Fruit fly (Drosophila melanogaster) whole organism, embryonic: ENCODE measurements around the gene plum.
A peak's percentile ranks its signal among the peaks of the same experiment; 100 is the strongest.

Experiments used
- Asciz ChIP-seq: fragments of 200-800 bp; sonication (Bioruptor generic); optimal IDR thresholded peaks from 2 replicates; lab custom pipeline; 2017; ENCODE audit warnings: missing biosample characterization, mild to moderate bottlenecking, missing genetic modification characterization, missing genetic modification reagents
- Awh ChIP-seq: fragments of 200-800 bp; sonication (Bioruptor generic); IDR thresholded peaks from 2 replicates; pipeline ENCODE4, ENCODE4 v1.3.6; 2022; ENCODE audit warnings: missing biosample characterization, missing genetic modification characterization
- CG1024 ChIP-seq: fragments of 200-800 bp; sonication (Bioruptor generic); IDR thresholded peaks from 2 replicates; pipeline ENCODE4 v1.3.6; 2022; ENCODE audit warnings: missing biosample characterization, missing genetic modification characterization
- CG10431 ChIP-seq: fragments of 200-800 bp; sonication (Bioruptor generic); optimal IDR thresholded peaks from 3 replicates; lab custom pipeline; 2018; ENCODE audit warnings: missing biosample characterization, mild to moderate bottlenecking, missing genetic modification characterization
- CG10462 ChIP-seq: fragments of 200-800 bp; sonication (Bioruptor generic); optimal IDR thresholded peaks from 2 replicates; lab custom pipeline; 2016; ENCODE audit warnings: missing biosample characterization, missing genetic modification characterization
- CG11398 ChIP-seq: fragments of 200-800 bp; sonication (Bioruptor generic); optimal IDR thresholded peaks from 2 replicates; lab custom pipeline; 2016; ENCODE audit warnings: missing biosample characterization, missing genetic modification characterization
- CG11456 ChIP-seq: fragments of 200-800 bp; sonication (Bioruptor generic); IDR thresholded peaks from 3 replicates; pipeline ENCODE4 v1.3.6; 2022; ENCODE audit warnings: missing biosample characterization, missing genetic modification characterization
- CG12155 ChIP-seq: fragments of 200-800 bp; sonication (Bioruptor generic); optimal IDR thresholded peaks from 3 replicates; lab custom pipeline; 2016; ENCODE audit warnings: missing biosample characterization, missing genetic modification characterization
- CG15073 ChIP-seq: fragments of 200-800 bp; sonication (Bioruptor generic); optimal IDR thresholded peaks from 2 replicates; lab custom pipeline; 2016; ENCODE audit warnings: missing biosample characterization, missing genetic modification characterization
- CG15696 ChIP-seq: fragments of 200-800 bp; sonication (Bioruptor generic); optimal IDR thresholded peaks from 2 replicates; lab custom pipeline; 2019; ENCODE audit warnings: missing biosample characterization, mild to moderate bottlenecking, missing genetic modification characterization, moderate library complexity
- CG17802 ChIP-seq: fragments of 200-800 bp; sonication (Bioruptor generic); optimal IDR thresholded peaks from 2 replicates; lab custom pipeline; 2018; ENCODE audit warnings: missing biosample characterization, mild to moderate bottlenecking, missing genetic modification characterization, moderate library complexity
- CG17912 ChIP-seq: fragments of 200-800 bp; sonication (Bioruptor generic); optimal IDR thresholded peaks from 2 replicates; lab custom pipeline; 2018; ENCODE audit warnings: missing biosample characterization, mild to moderate bottlenecking, missing genetic modification characterization
- CG2129 ChIP-seq: fragments of 200-800 bp; sonication (Bioruptor generic); IDR thresholded peaks from 2 replicates; pipeline ENCODE4 v1.3.6; 2022; ENCODE audit warnings: missing biosample characterization, missing genetic modification characterization; ENCODE audit not compliant: partially characterized antibody
- CG2889 ChIP-seq: fragments of 200-800 bp; sonication (Bioruptor generic); IDR thresholded peaks from 3 replicates; pipeline ENCODE4 v1.3.6; 2022; ENCODE audit warnings: missing biosample characterization, missing genetic modification characterization
- CG32767 ChIP-seq: fragments of 200-800 bp; sonication (Bioruptor generic); IDR thresholded peaks from 2 replicates; pipeline ENCODE4 v1.3.6; 2022; ENCODE audit warnings: missing biosample characterization, missing genetic modification characterization
- CG34376 ChIP-seq: fragments of 200-800 bp; sonication (Bioruptor generic); optimal IDR thresholded peaks from 2 replicates; lab custom pipeline; 2018; ENCODE audit warnings: missing biosample characterization, mild to moderate bottlenecking, missing genetic modification characterization
- CG3995 ChIP-seq: fragments of 200-800 bp; sonication (Bioruptor generic); optimal IDR thresholded peaks from 3 replicates; lab custom pipeline; 2016; ENCODE audit warnings: missing biosample characterization, missing genetic modification characterization
- CG43689 ChIP-seq: fragments of 200-800 bp; sonication (Bioruptor generic); IDR thresholded peaks from 2 replicates; pipeline ENCODE4 v1.3.6; 2022; ENCODE audit warnings: missing biosample characterization, missing genetic modification characterization
- CG4617 ChIP-seq: fragments of 200-800 bp; sonication (Bioruptor generic); optimal IDR thresholded peaks from 3 replicates; lab custom pipeline; 2016; ENCODE audit warnings: missing biosample characterization, missing genetic modification characterization, borderline replicate concordance
- CG7357 ChIP-seq: fragments of 200-800 bp; sonication (Bioruptor generic); IDR thresholded peaks from 3 replicates; pipeline ENCODE4 v1.3.6; 2022; ENCODE audit warnings: missing biosample characterization, missing genetic modification characterization
- CG7745 ChIP-seq: fragments of 200-800 bp; sonication (Bioruptor generic); optimal IDR thresholded peaks from 2 replicates; lab custom pipeline; 2018; ENCODE audit warnings: missing biosample characterization, mild to moderate bottlenecking, missing genetic modification characterization, moderate library complexity
- CG9817 ChIP-seq: fragments of 200-800 bp; sonication (Bioruptor generic); optimal IDR thresholded peaks from 2 replicates; lab custom pipeline; 2018; ENCODE audit warnings: missing biosample characterization, mild to moderate bottlenecking, missing genetic modification characterization, moderate library complexity
- CkIIα-i1 ChIP-seq: fragments of 200-800 bp; sonication (Bioruptor generic); IDR thresholded peaks from 2 replicates; pipeline ENCODE4 v1.3.6; 2022; ENCODE audit warnings: missing biosample characterization, missing genetic modification characterization
- Dad ChIP-seq: fragments of 200-800 bp; sonication (Bioruptor generic); optimal IDR thresholded peaks from 3 replicates; lab custom pipeline; 2016; ENCODE audit warnings: missing biosample characterization, missing genetic modification characterization
- Dll ChIP-seq: fragments of 200-800 bp; sonication (Bioruptor generic); IDR thresholded peaks from 4 replicates; pipeline ENCODE4 v1.3.6; 2022; ENCODE audit warnings: missing biosample characterization, missing genetic modification characterization; ENCODE audit not compliant: partially characterized antibody
- ERR ChIP-seq: fragments of 200-800 bp; sonication (Bioruptor generic); optimal IDR thresholded peaks from 2 replicates; lab custom pipeline; 2016; ENCODE audit warnings: missing biosample characterization, missing genetic modification characterization
- HLH4C ChIP-seq: fragments of 200-800 bp; sonication (Bioruptor generic); IDR thresholded peaks from 3 replicates; pipeline ENCODE4 v1.3.6; 2022; ENCODE audit warnings: missing biosample characterization, missing genetic modification characterization; ENCODE audit not compliant: partially characterized antibody
- Jarid2 ChIP-seq: fragments of 200-800 bp; sonication (Bioruptor generic); optimal IDR thresholded peaks from 3 replicates; lab custom pipeline; 2017; ENCODE audit warnings: mild to moderate bottlenecking, missing biosample characterization, missing genetic modification reagents, missing genetic modification characterization
- Max ChIP-seq: fragments of 200-800 bp; sonication (Bioruptor generic); optimal IDR thresholded peaks from 2 replicates; lab custom pipeline; 2016; ENCODE audit warnings: missing biosample characterization, mild to moderate bottlenecking, missing genetic modification characterization
- NC2α ChIP-seq: fragments of 200-800 bp; sonication (Bioruptor generic); optimal IDR thresholded peaks from 2 replicates; lab custom pipeline; 2016; ENCODE audit warnings: missing biosample characterization, missing genetic modification characterization
- Opbp ChIP-seq: fragments of 200-800 bp; sonication (Bioruptor generic); IDR thresholded peaks from 3 replicates; pipeline ENCODE4 v1.3.6; 2022; ENCODE audit warnings: missing biosample characterization, missing genetic modification characterization; ENCODE audit not compliant: partially characterized antibody
- PHDP ChIP-seq: fragments of 200-800 bp; sonication (Bioruptor generic); optimal IDR thresholded peaks from 3 replicates; lab custom pipeline; 2018; ENCODE audit warnings: missing biosample characterization, mild to moderate bottlenecking, missing genetic modification characterization, moderate library complexity
- Pdp1 ChIP-seq, 2 experiments: fragments of 200-800 bp; sonication (Bioruptor generic); optimal IDR thresholded peaks; 3 replicates each; lab custom pipeline; 2016; ENCODE audit warnings: missing biosample characterization in 2 of 2, missing genetic modification characterization in 2 of 2, mild to moderate bottlenecking in 1 of 2, moderate library complexity in 1 of 2
- Taf1 ChIP-seq: fragments of 200-800 bp; sonication (Bioruptor generic); IDR thresholded peaks from 2 replicates; pipeline ENCODE4 v1.3.6; 2022; ENCODE audit warnings: missing biosample characterization, missing genetic modification characterization
- bcd ChIP-seq: fragments of 200-800 bp; sonication (Bioruptor generic); optimal IDR thresholded peaks from 2 replicates; lab custom pipeline; 2017; ENCODE audit warnings: missing biosample characterization, mild to moderate bottlenecking, missing genetic modification characterization
- bigmax ChIP-seq: fragments of 200-800 bp; sonication (Bioruptor generic); optimal IDR thresholded peaks from 2 replicates; lab custom pipeline; 2018; ENCODE audit warnings: missing biosample characterization, mild to moderate bottlenecking, missing genetic modification characterization
- chif ChIP-seq, 2 experiments: fragments of 200-800 bp; sonication (Bioruptor generic); optimal IDR thresholded peaks; 3 replicates each; lab custom pipeline; 2016; ENCODE audit warnings: missing biosample characterization in 2 of 2, missing genetic modification characterization in 2 of 2
- ci ChIP-seq: fragments of 200-800 bp; sonication (Bioruptor generic); IDR thresholded peaks from 3 replicates; pipeline ENCODE4 v1.3.6; 2022; ENCODE audit warnings: missing biosample characterization, missing genetic modification characterization
- fu2 ChIP-seq: fragments of 200-800 bp; sonication (Bioruptor generic); optimal IDR thresholded peaks from 2 replicates; lab custom pipeline; 2016; ENCODE audit warnings: missing biosample characterization, missing genetic modification characterization
- hth ChIP-seq: fragments of >200 bp; optimal IDR thresholded peaks from 2 replicates; lab custom pipeline; 2017; ENCODE audit warnings: inconsistent platforms
- jigr1 ChIP-seq: fragments of 200-800 bp; sonication (Bioruptor generic); IDR thresholded peaks from 3 replicates; pipeline ENCODE4 v1.3.6; 2022; ENCODE audit warnings: missing biosample characterization, missing genetic modification characterization
- lola ChIP-seq, 3 experiments: fragments of >200 bp in 2 of 3; fragments of 200-800 bp in 1 of 3; sonication (Bioruptor generic) in 1 of 3; optimal IDR thresholded peaks; 2 replicates each; lab custom pipeline; 2017 to 2019; ENCODE audit warnings: missing biosample characterization in 3 of 3, missing genetic modification characterization in 3 of 3, mild to moderate bottlenecking in 1 of 3, moderate library complexity in 1 of 3
- mirr ChIP-seq: fragments of 200-800 bp; sonication (Bioruptor generic); optimal IDR thresholded peaks from 3 replicates; lab custom pipeline; 2018; ENCODE audit warnings: missing biosample characterization, mild to moderate bottlenecking, missing genetic modification characterization
- nau ChIP-seq: fragments of 200-800 bp; sonication (Bioruptor generic); optimal IDR thresholded peaks from 3 replicates; lab custom pipeline; 2017; ENCODE audit warnings: missing biosample characterization, mild to moderate bottlenecking, missing genetic modification characterization, missing genetic modification reagents
- odd ChIP-seq: fragments of 200-800 bp; sonication (Bioruptor generic); optimal IDR thresholded peaks from 2 replicates; lab custom pipeline; 2017; ENCODE audit warnings: missing biosample characterization, mild to moderate bottlenecking, missing genetic modification characterization
- ranshi ChIP-seq: fragments of 200-800 bp; sonication (Bioruptor generic); IDR thresholded peaks from 2 replicates; pipeline ENCODE4 v1.3.6; 2022; ENCODE audit warnings: missing biosample characterization, missing genetic modification characterization
- run ChIP-seq: fragments of 200-800 bp; sonication (Bioruptor generic); optimal IDR thresholded peaks from 3 replicates; lab custom pipeline; 2018; ENCODE audit warnings: missing biosample characterization, mild to moderate bottlenecking, missing genetic modification characterization
- schlank ChIP-seq: fragments of 200-800 bp; sonication (Bioruptor generic); optimal IDR thresholded peaks from 2 replicates; lab custom pipeline; 2018; ENCODE audit warnings: missing biosample characterization, mild to moderate bottlenecking, missing genetic modification characterization
- sug ChIP-seq: fragments of 200-800 bp; optimal IDR thresholded peaks from 2 replicates; lab custom pipeline; 2019; ENCODE audit warnings: missing biosample characterization, mild to moderate bottlenecking, missing genetic modification characterization, moderate library complexity
- z ChIP-seq: fragments of 200-800 bp; sonication (Bioruptor generic); IDR thresholded peaks from 3 replicates; pipeline ENCODE4 v1.3.6; 2022; ENCODE audit warnings: missing biosample characterization, missing genetic modification characterization
- zen ChIP-seq: fragments of 200-800 bp; sonication (Bioruptor generic); optimal IDR thresholded peaks from 3 replicates; lab custom pipeline; 2018; ENCODE audit warnings: missing biosample characterization, mild to moderate bottlenecking, missing genetic modification characterization, moderate library complexity

Gene plum

DNA sequence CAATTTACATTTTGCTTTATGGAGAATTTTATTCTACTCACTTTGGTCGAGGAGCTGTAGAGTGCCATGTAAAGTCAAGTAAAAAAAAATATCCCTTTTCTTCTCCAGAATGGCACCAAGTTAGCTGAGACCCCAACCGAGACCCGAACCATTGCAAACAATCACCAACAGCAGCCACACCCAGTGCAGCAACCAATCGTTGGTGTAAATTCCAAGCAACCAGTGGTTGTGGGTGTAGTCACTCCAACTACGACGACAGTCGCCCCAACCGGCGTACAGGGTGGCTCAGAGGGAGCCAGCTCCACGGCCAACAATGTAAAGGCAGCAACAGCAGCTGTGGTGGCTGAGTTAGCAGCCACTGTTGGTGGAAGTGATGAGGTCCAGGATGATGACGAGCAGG is 31.8 kb upstream of the plum start (continued):
- TF ChIP-seq Asciz (GFP tag; lab: Kevin White, UChicago) (no peak), Max (GFP tag; lab: Kevin White, UChicago) (no peak), CG7745 (tag; lab: Kevin White, UChicago) (no peak), odd (no peak), CG2889 (GFP tag; lab: Robert Waterston, UW) (no peak), CkIIα-i1 (GFP tag; lab: Robert Waterston, UW) (no peak), CG1024 (GFP tag; lab: Robert Waterston, UW) (peak; percentile 33; the same call in 1 of the 2 replicates), HLH4C (GFP tag; lab: Robert Waterston, UW) (peak; percentile 53; the same call in 1 of the 3 replicates), z (0 out of 3 replicates have a peak, but pooled peaks have one; percentile 38), Jarid2 (GFP tag; lab: Kevin White, UChicago) (peak; percentile 13), PHDP (no peak), bigmax (no peak), hth (no peak), Awh (GFP tag; lab: Robert Waterston, UW) (no peak), Dll (GFP tag; lab: Robert Waterston, UW) (no peak), NC2α (GFP tag; lab: Kevin White, UChicago) (no peak), ranshi (GFP tag; lab: Robert Waterston, UW) (0 out of 2 replicates have a peak, but pooled peaks have one; percentile 26), CG34376 (GFP tag; lab: Kevin White, UChicago) (no peak), run (tag; lab: Kevin White, UChicago) (no peak), CG43689 (GFP tag; lab: Robert Waterston, UW) (no peak), ci (GFP tag; lab: Robert Waterston, UW) (peak; percentile 77), CG10462 (GFP tag; lab: Kevin White, UChicago) (no peak), Taf1 (GFP tag; lab: Robert Waterston, UW) (no peak), lola (GFP tag; optimal IDR thresholded peaks at IDR 0.05; lab: Kevin White, UChicago) (no peak), fu2 (no peak), CG9817 (tag; lab: Kevin White, UChicago) (peak; percentile 33), chif (GFP tag; optimal IDR thresholded peaks at IDR 0.05; lab: Kevin White, UChicago) (peak in 1 of 2 experiments; percentile 5), mirr (peak; percentile 43), ERR (GFP tag; lab: Kevin White, UChicago) (peak; percentile 29), nau (no peak), jigr1 (GFP tag; lab: Robert Waterston, UW) (no peak), CG15696 (tag; lab: Kevin White, UChicago) (no peak), CG2129 (GFP tag; lab: Robert Waterston, UW) (no peak), CG11398 (GFP tag; lab: Kevin White, UChicago) (no peak), CG12155 (GFP tag; lab: Kevin White, UChicago) (no peak), CG4617 (GFP tag; lab: Kevin White, UChicago) (no peak), CG17802 (tag; lab: Kevin White, UChicago) (no peak), CG15073 (GFP tag; lab: Kevin White, UChicago) (no peak), CG10431 (no peak), CG32767 (GFP tag; lab: Robert Waterston, UW) (no peak), Pdp1 (GFP tag; optimal IDR thresholded peaks at IDR 0.05; lab: Kevin White, UChicago) (peak; percentile 6 to 15), schlank (tag; lab: Kevin White, UChicago) (no peak), zen (peak; percentile 2), Opbp (GFP tag; lab: Robert Waterston, UW) (peak; percentile 71; the same call in 2 of the 3 replicates), CG17912 (GFP tag; lab: Kevin White, UChicago) (no peak), CG7357 (GFP tag; lab: Robert Waterston, UW) (no peak), Dad (GFP tag; lab: Kevin White, UChicago) (peak; percentile 24), bcd (GFP tag; lab: Kevin White, UChicago) (no peak), sug (tag; lab: Kevin White, UChicago) (peak; percentile 41), CG11456 (peak; percentile 63; the same call in 2 of the 3 replicates), CG3995 (GFP tag; lab: Kevin White, UChicago) (no peak)
